Fruit fly (Drosophila melanogaster) whole organism, embryonic: ENCODE data around the gene tup.

Experiments used
- CG11456 ChIP-seq: fragments of 200-800 bp; sonication (Bioruptor generic); IDR thresholded peaks from 3 replicates; pipeline ENCODE4 v1.3.6; 2022; ENCODE audit warnings: missing biosample characterization, missing genetic modification characterization
- CG12769 ChIP-seq: fragments of 200-800 bp; sonication (Bioruptor generic); optimal IDR thresholded peaks from 2 replicates; lab custom pipeline; 2019; ENCODE audit warnings: missing biosample characterization, mild to moderate bottlenecking, missing genetic modification characterization, moderate library complexity
- CG13123 ChIP-seq: fragments of 200-800 bp; sonication (Bioruptor generic); optimal IDR thresholded peaks from 2 replicates; lab custom pipeline; 2016; ENCODE audit warnings: missing biosample characterization, missing genetic modification characterization
- CG16815 ChIP-seq: fragments of 200-800 bp; sonication (Bioruptor generic); optimal IDR thresholded peaks from 3 replicates; lab custom pipeline; 2017; ENCODE audit warnings: missing biosample characterization, mild to moderate bottlenecking, missing genetic modification characterization
- CG17612 ChIP-seq: fragments of 200-800 bp; sonication (Bioruptor generic); IDR thresholded peaks from 2 replicates; pipeline ENCODE4 v1.3.6; 2022; ENCODE audit warnings: missing biosample characterization, missing genetic modification characterization
- CG18599 ChIP-seq: fragments of 200-800 bp; sonication (Bioruptor generic); optimal IDR thresholded peaks from 3 replicates; lab custom pipeline; 2017; ENCODE audit warnings: missing biosample characterization, missing genetic modification characterization, mild to moderate bottlenecking, moderate library complexity, missing genetic modification reagents
- CG18619 ChIP-seq: fragments of 200-800 bp; sonication (Bioruptor generic); optimal IDR thresholded peaks from 3 replicates; lab custom pipeline; 2017; ENCODE audit warnings: missing biosample characterization, mild to moderate bottlenecking, missing genetic modification characterization
- CG31224 ChIP-seq: fragments of 200-800 bp; sonication (Bioruptor generic); IDR thresholded peaks from 2 replicates; pipeline ENCODE4 v1.3.6; 2022; ENCODE audit warnings: missing biosample characterization, missing genetic modification characterization
- CG3838 ChIP-seq: fragments of 200-800 bp; sonication (Bioruptor generic); optimal IDR thresholded peaks from 3 replicates; lab custom pipeline; 2016; ENCODE audit warnings: missing biosample characterization, missing genetic modification characterization
- CG4328 ChIP-seq: fragments of 200-800 bp; sonication (Bioruptor generic); optimal IDR thresholded peaks from 3 replicates; lab custom pipeline; 2017; ENCODE audit warnings: missing biosample characterization, missing genetic modification reagents, missing genetic modification characterization
- CG4820 ChIP-seq: fragments of 200-800 bp; sonication (Bioruptor generic); optimal IDR thresholded peaks from 3 replicates; lab custom pipeline; 2016; ENCODE audit warnings: missing biosample characterization, missing genetic modification characterization
- CG5245 ChIP-seq: fragments of 200-800 bp; sonication (Bioruptor generic); optimal IDR thresholded peaks from 3 replicates; lab custom pipeline; 2016; ENCODE audit warnings: missing biosample characterization, missing genetic modification characterization
- CG7928 ChIP-seq: fragments of 200-800 bp; sonication (Bioruptor generic); optimal IDR thresholded peaks from 2 replicates; lab custom pipeline; 2017; ENCODE audit warnings: missing biosample characterization, mild to moderate bottlenecking, missing genetic modification characterization
- CG8388 ChIP-seq: fragments of 200-800 bp; sonication (Bioruptor generic); optimal IDR thresholded peaks from 2 replicates; lab custom pipeline; 2019; ENCODE audit warnings: missing biosample characterization, mild to moderate bottlenecking, missing genetic modification characterization, moderate library complexity
- CG9932 ChIP-seq: fragments of 200-800 bp; sonication (Bioruptor generic); IDR thresholded peaks from 2 replicates; pipeline ENCODE4 v1.3.6; 2022; ENCODE audit warnings: missing biosample characterization, missing genetic modification characterization
- CoRest ChIP-seq: fragments of 200-800 bp; sonication (Bioruptor generic); optimal IDR thresholded peaks from 3 replicates; lab custom pipeline; 2018; ENCODE audit warnings: missing biosample characterization, mild to moderate bottlenecking, missing genetic modification characterization, moderate library complexity
- Dbx ChIP-seq: fragments of 200-800 bp; sonication (Bioruptor generic); IDR thresholded peaks from 3 replicates; pipeline ENCODE4 v1.3.6; 2022; ENCODE audit warnings: missing biosample characterization, missing genetic modification characterization
- Dfd ChIP-seq, 2 experiments: fragments of >200 bp; optimal IDR thresholded peaks; 2 replicates each; lab custom pipeline; 2017; ENCODE audit warnings: missing biosample characterization in 2 of 2, missing genetic modification characterization in 2 of 2
- Dip3 ChIP-seq: fragments of 200-800 bp; sonication (Bioruptor generic); optimal IDR thresholded peaks from 3 replicates; lab custom pipeline; 2016; ENCODE audit warnings: missing biosample characterization, missing genetic modification characterization
- Dll ChIP-seq: fragments of 200-800 bp; sonication (Bioruptor generic); IDR thresholded peaks from 4 replicates; pipeline ENCODE4 v1.3.6; 2022; ENCODE audit warnings: missing biosample characterization, missing genetic modification characterization; ENCODE audit not compliant: partially characterized antibody
- H15 ChIP-seq: fragments of 200-800 bp; sonication (Bioruptor generic); IDR thresholded peaks from 3 replicates; pipeline ENCODE4 v1.3.6; 2022; ENCODE audit warnings: missing biosample characterization, missing genetic modification characterization
- HLHmδ ChIP-seq: fragments of 200-800 bp; sonication (Bioruptor generic); optimal IDR thresholded peaks from 2 replicates; lab custom pipeline; 2018; ENCODE audit warnings: missing biosample characterization, mild to moderate bottlenecking, missing genetic modification characterization, moderate library complexity
- Max ChIP-seq: fragments of 200-800 bp; sonication (Bioruptor generic); optimal IDR thresholded peaks from 2 replicates; lab custom pipeline; 2016; ENCODE audit warnings: missing biosample characterization, mild to moderate bottlenecking, missing genetic modification characterization
- Mes4 ChIP-seq: fragments of 200-800 bp; sonication (Bioruptor generic); optimal IDR thresholded peaks from 2 replicates; lab custom pipeline; 2016; ENCODE audit warnings: missing biosample characterization, missing genetic modification characterization
- NC2β ChIP-seq: fragments of 200-800 bp; sonication (Bioruptor generic); optimal IDR thresholded peaks from 2 replicates; lab custom pipeline; 2016; ENCODE audit warnings: missing biosample characterization, missing genetic modification characterization
- Nf-YB ChIP-seq: fragments of 200-800 bp; sonication (Bioruptor generic); optimal IDR thresholded peaks from 3 replicates; lab custom pipeline; 2019; ENCODE audit warnings: missing biosample characterization, mild to moderate bottlenecking, missing genetic modification characterization, moderate library complexity
- Ssrp ChIP-seq: fragments of 200-800 bp; sonication (Bioruptor generic); optimal IDR thresholded peaks from 2 replicates; lab custom pipeline; 2018; ENCODE audit warnings: missing biosample characterization, mild to moderate bottlenecking, missing genetic modification characterization, moderate library complexity
- ac ChIP-seq: fragments of 200-800 bp; sonication (Bioruptor generic); optimal IDR thresholded peaks from 3 replicates; lab custom pipeline; 2017; ENCODE audit warnings: missing biosample characterization, mild to moderate bottlenecking, missing genetic modification characterization
- bigmax ChIP-seq: fragments of 200-800 bp; sonication (Bioruptor generic); optimal IDR thresholded peaks from 2 replicates; lab custom pipeline; 2018; ENCODE audit warnings: missing biosample characterization, mild to moderate bottlenecking, missing genetic modification characterization
- btn ChIP-seq: fragments of 200-800 bp; sonication (Bioruptor generic); optimal IDR thresholded peaks from 2 replicates; lab custom pipeline; 2016; ENCODE audit warnings: missing biosample characterization, missing genetic modification characterization
- chif ChIP-seq, 2 experiments: fragments of 200-800 bp; sonication (Bioruptor generic); optimal IDR thresholded peaks; 3 replicates each; lab custom pipeline; 2016; ENCODE audit warnings: missing biosample characterization in 2 of 2, missing genetic modification characterization in 2 of 2
- crol ChIP-seq: fragments of 200-800 bp; sonication (Bioruptor generic); IDR thresholded peaks from 2 replicates; pipeline ENCODE4 v1.3.6; 2022; ENCODE audit warnings: missing biosample characterization, missing genetic modification characterization
- dmrt99B ChIP-seq: fragments of 200-800 bp; sonication (Bioruptor generic); optimal IDR thresholded peaks from 2 replicates; lab custom pipeline; 2018; ENCODE audit warnings: missing biosample characterization, mild to moderate bottlenecking, missing genetic modification characterization, moderate library complexity
- dysf ChIP-seq: fragments of 200-800 bp; sonication (Bioruptor generic); IDR thresholded peaks from 3 replicates; pipeline ENCODE4 v1.3.6; 2022; ENCODE audit warnings: missing biosample characterization, missing genetic modification characterization
- gem ChIP-seq: fragments of 200-800 bp; sonication (Bioruptor generic); optimal IDR thresholded peaks from 2 replicates; lab custom pipeline; 2019; ENCODE audit warnings: missing biosample characterization, mild to moderate bottlenecking, missing genetic modification characterization, moderate library complexity
- gro ChIP-seq: fragments of 200-800 bp; sonication (Bioruptor generic); optimal IDR thresholded peaks from 2 replicates; lab custom pipeline; 2016; ENCODE audit warnings: missing biosample characterization, missing genetic modification characterization
- inv ChIP-seq: fragments of 200-800 bp; sonication (Bioruptor generic); IDR thresholded peaks from 2 replicates; pipeline ENCODE4 v1.3.6; 2022; ENCODE audit warnings: missing biosample characterization, missing genetic modification characterization; ENCODE audit not compliant: partially characterized antibody
- jigr1 ChIP-seq: fragments of 200-800 bp; sonication (Bioruptor generic); IDR thresholded peaks from 3 replicates; pipeline ENCODE4 v1.3.6; 2022; ENCODE audit warnings: missing biosample characterization, missing genetic modification characterization
- lmd ChIP-seq: fragments of 200-800 bp; sonication (Bioruptor generic); IDR thresholded peaks from 2 replicates; pipeline ENCODE4 v1.3.6; 2022; ENCODE audit warnings: missing biosample characterization, missing genetic modification characterization
- nerfin-2 ChIP-seq: fragments of 200-800 bp; sonication (Bioruptor generic); IDR thresholded peaks from 2 replicates; pipeline ENCODE4 v1.3.6; 2022; ENCODE audit warnings: missing biosample characterization, missing genetic modification characterization; ENCODE audit not compliant: partially characterized antibody
- onecut ChIP-seq: fragments of 200-800 bp; sonication (Bioruptor generic); IDR thresholded peaks from 2 replicates; pipeline ENCODE4 v1.3.6; 2022; ENCODE audit warnings: missing biosample characterization, missing genetic modification characterization
- repo ChIP-seq: fragments of 200-800 bp; sonication (Bioruptor generic); optimal IDR thresholded peaks from 2 replicates; lab custom pipeline; 2016; ENCODE audit warnings: missing biosample characterization, missing genetic modification characterization
- salm ChIP-seq: fragments of 200-800 bp; sonication (Bioruptor generic); optimal IDR thresholded peaks from 2 replicates; lab custom pipeline; 2018; ENCODE audit warnings: missing biosample characterization, mild to moderate bottlenecking, missing genetic modification characterization
- sim ChIP-seq: fragments of 200-800 bp; sonication (Bioruptor generic); IDR thresholded peaks from 2 replicates; pipeline ENCODE4 v1.3.6; 2022; ENCODE audit warnings: missing biosample characterization, missing genetic modification characterization
- sna ChIP-seq: fragments of 200-800 bp; sonication (Bioruptor generic); IDR thresholded peaks from 2 replicates; pipeline ENCODE4 v1.3.6; 2022; ENCODE audit warnings: missing biosample characterization, missing genetic modification characterization; ENCODE audit not compliant: partially characterized antibody
- tio ChIP-seq: fragments of 200-800 bp; sonication (Bioruptor generic); optimal IDR thresholded peaks from 2 replicates; lab custom pipeline; 2017; ENCODE audit warnings: missing biosample characterization, missing genetic modification characterization, inconsistent platforms
- tll ChIP-seq, 2 experiments: fragments of 200-800 bp in 1 of 2; fragments of >200 bp in 1 of 2; sonication (Bioruptor generic) in 1 of 2; optimal IDR thresholded peaks; 2 replicates each; lab custom pipeline; 2017 to 2019; ENCODE audit warnings: missing biosample characterization in 2 of 2, missing genetic modification characterization in 2 of 2, mild to moderate bottlenecking in 1 of 2, moderate library complexity in 1 of 2
- trem ChIP-seq: fragments of 200-800 bp; optimal IDR thresholded peaks from 3 replicates; lab custom pipeline; 2019; ENCODE audit warnings: missing biosample characterization, mild to moderate bottlenecking, missing genetic modification characterization, moderate library complexity
- vvl ChIP-seq: fragments of 200-800 bp; sonication (Bioruptor generic); IDR thresholded peaks from 2 replicates; pipeline ENCODE4 v1.3.6; 2022; ENCODE audit warnings: missing biosample characterization, missing genetic modification characterization

Gene tup

dm6 chr2L:18839143-18839872 is 41.8 kb downstream of the tup start, which contains the start of gene CG10600 (continued):
- TF ChIP-seq salm (tag; lab: Kevin White, UChicago) (no peak), gro (GFP tag; lab: Kevin White, UChicago) (peak; percentile 85), H15 (GFP tag; lab: Robert Waterston, UW) (peak; percentile 53; the same call in 1 of the 3 replicates), CG4820 (peak; percentile 70), CG5245 (GFP tag; lab: Kevin White, UChicago) (peak; percentile 87), CG17612 (GFP tag; lab: Robert Waterston, UW) (peak; percentile 43; the same call in 1 of the 2 replicates), CG4328 (peak; percentile 65), CG7928 (GFP tag; lab: Kevin White, UChicago) (peak; percentile 58), Max (GFP tag; lab: Kevin White, UChicago) (peak; percentile 70), Mes4 (GFP tag; lab: Kevin White, UChicago) (peak; percentile 72), ac (GFP tag; lab: Kevin White, UChicago) (peak; percentile 30), CoRest (tag; lab: Kevin White, UChicago) (peak; percentile 72), Nf-YB (GFP tag; lab: Kevin White, UChicago) (peak; percentile 47), Dll (GFP tag; lab: Robert Waterston, UW) (peak; percentile 76), jigr1 (no peak), Ssrp (tag; lab: Kevin White, UChicago) (peak; percentile 10), tio (GFP tag; lab: Kevin White, UChicago) (no peak), gem (tag; lab: Kevin White, UChicago) (peak; percentile 54), CG16815 (peak; percentile 55), CG9932 (GFP tag; lab: Robert Waterston, UW) (peak; percentile 89), CG13123 (GFP tag; lab: Kevin White, UChicago) (peak; percentile 77), CG18599 (GFP tag; lab: Kevin White, UChicago) (peak; percentile 86), NC2β (GFP tag; lab: Kevin White, UChicago) (peak; percentile 83), tll (GFP tag; optimal IDR thresholded peaks at IDR 0.05; lab: Kevin White, UChicago) (no peak), sim (GFP tag; lab: Robert Waterston, UW) (no peak), CG31224 (GFP tag; lab: Robert Waterston, UW) (peak; percentile 52), CG18619 (GFP tag; lab: Kevin White, UChicago) (peak; percentile 46), CG8388 (GFP tag; lab: Kevin White, UChicago) (no peak), vvl (GFP tag; lab: Robert Waterston, UW) (peak; percentile 83), CG3838 (GFP tag; lab: Kevin White, UChicago) (peak; percentile 36), CG11456 (GFP tag; lab: Robert Waterston, UW) (peak; percentile 92), bigmax (GFP tag; lab: Kevin White, UChicago) (peak; percentile 18), dysf (GFP tag; lab: Robert Waterston, UW) (peak; percentile 77), dmrt99B (tag; lab: Kevin White, UChicago) (no peak), repo (GFP tag; lab: Kevin White, UChicago) (peak; percentile 85), HLHmδ (GFP tag; lab: Kevin White, UChicago) (peak; percentile 66), Dip3 (peak; percentile 91), lmd (peak; percentile 59; the same call in 1 of the 2 replicates), trem (tag; lab: Kevin White, UChicago) (peak; percentile 90), Dfd (GFP tag; optimal IDR thresholded peaks at IDR 0.05; lab: Kevin White, UChicago) (no peak), CG12769 (tag; lab: Kevin White, UChicago) (no peak), btn (peak; percentile 78), crol (GFP tag; lab: Robert Waterston, UW) (no peak), Dbx (GFP tag; lab: Robert Waterston, UW) (peak; percentile 87), nerfin-2 (GFP tag; lab: Robert Waterston, UW) (peak; percentile 66), chif (GFP tag; optimal IDR thresholded peaks at IDR 0.05; lab: Kevin White, UChicago) (peak; percentile 79 to 83), onecut (GFP tag; lab: Robert Waterston, UW) (peak; percentile 91), sna (GFP tag; lab: Robert Waterston, UW) (peak; percentile 67), inv (peak; percentile 83)
